Fruit fly (Drosophila melanogaster) S2 (cell line): ENCODE measurements around the gene Ten-m.

Experiments
- CG8478 ChIP-seq: fragments of >200 bp; optimal IDR thresholded peaks from 2 replicates; lab custom pipeline; 2018
- CTCF ChIP-seq, 2 experiments: fragments of >200 bp; optimal IDR thresholded peaks; 2 replicates each; lab custom pipeline; 2018

DNA sequence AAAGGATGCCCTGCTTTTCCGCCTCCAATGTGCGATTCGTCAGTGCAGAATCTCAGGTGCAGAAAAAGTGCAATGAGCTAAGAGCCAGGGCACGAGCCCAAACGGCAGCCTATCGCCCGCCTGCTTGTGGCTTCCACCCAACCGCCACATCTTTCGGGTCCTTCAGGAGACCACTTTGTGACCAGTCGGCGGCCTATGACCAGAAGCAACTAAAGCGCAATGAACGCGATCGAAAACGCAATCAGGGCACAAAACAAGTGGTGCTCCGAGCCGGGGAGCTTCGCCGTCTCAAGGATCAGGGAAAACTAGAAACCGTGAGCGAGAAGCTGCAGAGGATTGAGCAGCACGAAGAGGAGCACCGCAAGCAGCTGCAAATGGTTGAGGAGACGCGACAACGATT is 46.7 kb upstream of the Ten-m start, which contains the start of gene CG11449:
- TF ChIP-seq CG8478 (lab: Kevin White, UChicago) (no peak), CTCF (optimal IDR thresholded peaks at IDR 0.05; lab: Kevin White, UChicago) (no peak)
